Worm (Caenorhabditis elegans) whole organism, late embryonic: Measurements from ENCODE around the gene nck-1.

Experiments used
- C38D4.7 ChIP-seq: fragments of 200-800 bp; sonication (Bioruptor generic); optimal IDR thresholded peaks from 2 replicates; lab custom pipeline; 2018; ENCODE audit warnings: mild to moderate bottlenecking, missing genetic modification characterization, moderate library complexity, missing compliant biosample characterization
- F13H6.1 ChIP-seq: sonication (generic microtip); optimal IDR thresholded peaks from 2 replicates; lab custom pipeline; 2016; ENCODE audit warnings: missing genetic modification characterization, missing compliant biosample characterization
- K02D7.2 ChIP-seq: sonication (generic microtip); optimal IDR thresholded peaks from 2 replicates; lab custom pipeline; 2017; ENCODE audit warnings: mild to moderate bottlenecking, missing genetic modification characterization, missing compliant biosample characterization
- T23F11.4 ChIP-seq: fragments of 200-800 bp; sonication (Bioruptor generic); optimal IDR thresholded peaks from 2 replicates; lab custom pipeline; 2018; ENCODE audit warnings: mild to moderate bottlenecking, missing genetic modification characterization, missing compliant biosample characterization
- ceh-14 ChIP-seq: sonication (generic microtip); optimal IDR thresholded peaks from 2 replicates; lab custom pipeline; 2016; ENCODE audit warnings: missing genotype, missing genetic modification characterization, missing compliant biosample characterization
- ceh-18 ChIP-seq: sonication (generic microtip); optimal IDR thresholded peaks from 2 replicates; lab custom pipeline; 2016; ENCODE audit warnings: missing genetic modification characterization, missing compliant biosample characterization
- ceh-19 ChIP-seq: fragments of 200-800 bp; sonication (Bioruptor generic); optimal IDR thresholded peaks from 2 replicates; lab custom pipeline; 2018; ENCODE audit warnings: mild to moderate bottlenecking, missing genetic modification characterization, missing compliant biosample characterization
- ceh-2 ChIP-seq: sonication (generic microtip); optimal IDR thresholded peaks from 2 replicates; lab custom pipeline; 2016; ENCODE audit warnings: missing genotype, missing genetic modification characterization, missing compliant biosample characterization
- ceh-22 ChIP-seq: sonication (generic microtip); optimal IDR thresholded peaks from 2 replicates; lab custom pipeline; 2017; ENCODE audit warnings: missing biosample characterization, missing genetic modification characterization
- ceh-34 ChIP-seq: sonication (generic microtip); optimal IDR thresholded peaks from 2 replicates; lab custom pipeline; 2016; ENCODE audit warnings: mild to moderate bottlenecking, missing genetic modification characterization, missing compliant biosample characterization
- ceh-9 ChIP-seq: sonication (generic microtip); optimal IDR thresholded peaks from 2 replicates; lab custom pipeline; 2016; ENCODE audit warnings: mild to moderate bottlenecking, missing genetic modification characterization, inconsistent platforms, missing compliant biosample characterization
- dmd-4 ChIP-seq: sonication (generic microtip); optimal IDR thresholded peaks from 2 replicates; lab custom pipeline; 2016; ENCODE audit warnings: borderline replicate concordance, missing genetic modification characterization, missing compliant biosample characterization
- dve-1 ChIP-seq: sonication (generic microtip); optimal IDR thresholded peaks from 2 replicates; lab custom pipeline; 2017; ENCODE audit warnings: antibody characterized with exemption, mild to moderate bottlenecking, missing genetic modification characterization, missing compliant biosample characterization
- elt-2 ChIP-seq: sonication (generic microtip); optimal IDR thresholded peaks from 2 replicates; lab custom pipeline; 2016; ENCODE audit warnings: missing genetic modification reagents, missing genetic modification characterization, missing compliant biosample characterization
- ets-4 ChIP-seq: sonication (generic microtip); optimal IDR thresholded peaks from 2 replicates; lab custom pipeline; 2016; ENCODE audit warnings: missing genetic modification characterization, missing compliant biosample characterization
- fax-1 ChIP-seq: sonication (generic microtip); optimal IDR thresholded peaks from 2 replicates; lab custom pipeline; 2016; ENCODE audit warnings: missing genotype, missing genetic modification characterization, missing compliant biosample characterization
- fkh-10 ChIP-seq: fragments of 150-350 bp; optimal IDR thresholded peaks from 2 replicates; lab custom pipeline; 2014; ENCODE audit warnings: missing biosample characterization, missing genetic modification reagents, missing genetic modification characterization
- lin-11 ChIP-seq: fragments of 200-800 bp; sonication (Bioruptor generic); optimal IDR thresholded peaks from 2 replicates; lab custom pipeline; 2018; ENCODE audit warnings: mild to moderate bottlenecking, missing genetic modification characterization, missing compliant biosample characterization
- nhr-11 ChIP-seq: fragments of 150-350 bp; optimal IDR thresholded peaks from 2 replicates; lab custom pipeline; 2014; ENCODE audit warnings: missing biosample characterization, missing genetic modification characterization
- nhr-232 ChIP-seq: sonication (generic microtip); optimal IDR thresholded peaks from 2 replicates; lab custom pipeline; 2016; ENCODE audit warnings: missing genetic modification characterization, missing compliant biosample characterization
- npax-4 ChIP-seq: sonication (generic microtip); optimal IDR thresholded peaks from 2 replicates; lab custom pipeline; 2016; ENCODE audit warnings: missing genetic modification characterization, missing compliant biosample characterization
- odd-2 ChIP-seq: sonication (generic microtip); optimal IDR thresholded peaks from 2 replicates; lab custom pipeline; 2017; ENCODE audit warnings: antibody characterized with exemption, mild to moderate bottlenecking, missing genetic modification characterization, missing compliant biosample characterization
- pat-9 ChIP-seq: fragments of 200-800 bp; sonication (Bioruptor generic); optimal IDR thresholded peaks from 2 replicates; lab custom pipeline; 2018; ENCODE audit warnings: mild to moderate bottlenecking, missing genetic modification characterization, moderate library complexity, missing compliant biosample characterization
- pha-2 ChIP-seq: sonication (generic microtip); optimal IDR thresholded peaks from 2 replicates; lab custom pipeline; 2017; ENCODE audit warnings: mild to moderate bottlenecking, missing genetic modification characterization, missing compliant biosample characterization
- pha-4 ChIP-seq: fragments of 150-350 bp; optimal IDR thresholded peaks from 2 replicates; lab custom pipeline; 2018; ENCODE audit warnings: missing biosample characterization, missing genetic modification reagents, missing genetic modification characterization
- pqm-1 ChIP-seq: sonication (generic microtip); optimal IDR thresholded peaks from 2 replicates; lab custom pipeline; 2016; ENCODE audit warnings: missing genetic modification characterization, missing compliant biosample characterization
- sox-2 ChIP-seq: fragments of 200-800 bp; sonication (Bioruptor generic); IDR thresholded peaks from 2 replicates; pipeline ENCODE4 v1.3.6; 2022; ENCODE audit warnings: missing genetic modification reagents, missing genetic modification characterization, missing compliant biosample characterization
- sox-4 ChIP-seq: sonication (generic microtip); optimal IDR thresholded peaks from 2 replicates; lab custom pipeline; 2017; ENCODE audit warnings: mild to moderate bottlenecking, missing genetic modification characterization, inconsistent platforms, missing compliant biosample characterization
- syd-9 ChIP-seq: sonication (generic microtip); optimal IDR thresholded peaks from 2 replicates; lab custom pipeline; 2016; ENCODE audit warnings: mild to moderate bottlenecking, missing genetic modification characterization, moderate library complexity, missing compliant biosample characterization
- tbx-2 ChIP-seq: sonication (generic microtip); optimal IDR thresholded peaks from 2 replicates; lab custom pipeline; 2016; ENCODE audit warnings: missing genetic modification characterization, missing compliant biosample characterization
- ttx-3 ChIP-seq: sonication (generic microtip); optimal IDR thresholded peaks from 2 replicates; lab custom pipeline; 2016; ENCODE audit warnings: missing genetic modification reagents, missing genetic modification characterization, missing compliant biosample characterization
- unc-3 ChIP-seq, 2 experiments: fragments of 200-800 bp in 1 of 2; sonication (Bioruptor generic) in 1 of 2; sonication (generic microtip) in 1 of 2; conservative IDR thresholded peaks in 1 of 2; optimal IDR thresholded peaks in 1 of 2; 2 replicates each; pipeline versions ENCODE4 v1.3.6 to Lab custom; 2016 to 2022; ENCODE audit warnings: missing compliant biosample characterization in 2 of 2, missing genetic modification characterization in 2 of 2, missing genetic modification reagents in 1 of 2
- unc-42 ChIP-seq: sonication (generic microtip); optimal IDR thresholded peaks from 2 replicates; lab custom pipeline; 2016; ENCODE audit warnings: missing genotype, missing genetic modification characterization, missing compliant biosample characterization
- unc-55 ChIP-seq: sonication (generic microtip); optimal IDR thresholded peaks from 2 replicates; lab custom pipeline; 2017; ENCODE audit warnings: missing biosample characterization, missing genetic modification reagents, missing genetic modification characterization
- zip-5 ChIP-seq: sonication (generic microtip); optimal IDR thresholded peaks from 2 replicates; lab custom pipeline; 2016; ENCODE audit warnings: missing genetic modification characterization, missing compliant biosample characterization

The nck-1 gene

ce11 chrX:4137452-4138164, 15.6 kb downstream of the nck-1 start:
- no peak for TF ChIP-seq ceh-22 (tag; lab: Kevin White, UChicago)
- TF ChIP-seq pqm-1 (tag; lab: Kevin White, UChicago), result no peak
- no peak for TF ChIP-seq pha-2 (tag; lab: Kevin White, UChicago)

- TF ChIP-seq ceh-9 (tag; lab: Kevin White, UChicago) (no peak), ceh-14 (no peak), unc-3 (GFP tag; conservative IDR thresholded peaks at IDR 0.05; lab: Robert Waterston, UW) (no peak), unc-3 (tag; optimal IDR thresholded peaks at IDR 0.05; lab: Kevin White, UChicago) (no peak), ttx-3 (no peak)
These were observed 16.5 kb downstream of the nck-1 start for ce11 chrX:4136547-4137311.

DNA sequence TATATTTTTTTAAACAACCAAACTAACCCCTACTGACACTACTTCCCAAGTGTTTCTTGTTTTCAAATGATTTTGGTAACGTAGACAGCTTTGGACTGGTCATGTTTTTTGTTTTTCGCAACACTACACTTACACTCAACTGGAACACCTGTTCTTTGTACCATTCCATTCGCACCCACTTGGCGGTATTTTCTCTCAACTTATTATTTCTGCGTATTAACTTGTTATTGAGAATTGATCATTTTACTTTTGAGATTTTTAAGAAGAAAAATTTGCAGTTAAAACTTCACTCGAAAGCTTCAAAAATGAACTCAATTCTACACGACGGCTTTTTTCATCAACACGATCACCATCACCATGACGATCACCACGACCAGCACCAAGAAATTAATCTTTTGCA, 18.4 kb downstream of the nck-1 start, which contains the start of gene ZK470.2:
ZK470.2 (plus strand) TSS at position 301 of the 400 bp plus-strand sequence.
- no peak for TF ChIP-seq syd-9 (tag; lab: Kevin White, UChicago)
- no peak for TF ChIP-seq ceh-2
- TF ChIP-seq nhr-11, result no peak
- no peak for TF ChIP-seq C38D4.7 (GFP tag; lab: Kevin White, UChicago)
- no peak for TF ChIP-seq unc-55 (GFP tag; lab: Kevin White, UChicago)
- no peak for TF ChIP-seq pqm-1 (tag; lab: Kevin White, UChicago)
- TF ChIP-seq dve-1 (tag; lab: Kevin White, UChicago), result no peak
- no peak for TF ChIP-seq tbx-2 (tag; lab: Kevin White, UChicago)
- TF ChIP-seq ceh-19, result no peak
- TF ChIP-seq ceh-9 (tag; lab: Kevin White, UChicago), result no peak
- TF ChIP-seq ttx-3, result no peak
- no peak for TF ChIP-seq npax-4 (tag; lab: Kevin White, UChicago)
- no peak for TF ChIP-seq sox-2 (GFP tag; lab: Robert Waterston, UW)
- no peak for TF ChIP-seq odd-2 (tag; lab: Kevin White, UChicago)
- no peak for TF ChIP-seq zip-5 (tag; lab: Kevin White, UChicago)
- TF ChIP-seq fkh-10 (GFP tag; lab: Kevin White, UChicago), result no peak
- TF ChIP-seq K02D7.2, result no peak
- no peak for TF ChIP-seq elt-2

DNA sequence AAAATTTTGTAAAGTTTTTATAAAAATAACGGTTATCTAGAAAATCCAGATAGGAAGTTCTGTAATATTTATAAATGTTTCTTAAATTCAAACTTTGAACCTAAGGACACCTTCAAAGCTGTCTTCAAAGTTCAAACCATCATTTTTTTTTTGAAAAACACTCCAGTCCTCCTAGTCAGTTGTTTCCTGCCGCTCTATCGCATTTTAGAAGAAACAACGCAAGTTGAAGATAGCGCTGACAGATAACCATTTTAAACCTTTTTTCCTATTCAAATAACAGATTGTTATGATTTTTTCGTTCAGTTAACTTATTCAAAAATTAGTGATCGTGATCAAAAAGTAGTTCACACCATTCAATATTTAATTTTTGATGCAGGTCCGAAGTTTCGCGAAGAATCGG, 19.9 kb downstream of the nck-1 start:
- TF ChIP-seq ets-4 (tag; lab: Kevin White, UChicago) (no peak), pat-9 (tag; lab: Kevin White, UChicago) (no peak), dmd-4 (tag; lab: Kevin White, UChicago) (no peak), ceh-18 (tag; lab: Kevin White, UChicago) (no peak)

DNA sequence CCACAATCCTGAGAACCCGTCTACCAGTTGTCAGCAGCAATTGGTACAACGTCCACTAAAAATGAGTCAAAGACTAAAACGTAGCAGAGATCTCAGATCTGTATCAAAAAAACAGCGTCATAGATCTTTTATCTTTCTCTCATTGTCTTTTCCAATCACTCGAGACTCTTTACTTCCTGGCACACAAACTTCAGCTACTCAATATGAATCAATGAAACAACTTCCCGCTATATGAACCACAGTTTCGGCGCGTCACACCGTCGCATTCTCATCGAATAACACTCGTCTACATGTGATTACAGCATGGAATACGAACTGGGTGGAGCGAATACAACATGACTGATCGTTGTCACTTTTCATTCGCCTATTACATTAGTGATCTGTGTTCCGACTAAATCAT, 21.0 kb downstream of the nck-1 start:
- TF ChIP-seq nhr-232 (tag; lab: Kevin White, UChicago) (no peak), sox-4 (tag; lab: Kevin White, UChicago) (no peak)
- TF ChIP-seq, all 69 proteins: peak for 0

DNA sequence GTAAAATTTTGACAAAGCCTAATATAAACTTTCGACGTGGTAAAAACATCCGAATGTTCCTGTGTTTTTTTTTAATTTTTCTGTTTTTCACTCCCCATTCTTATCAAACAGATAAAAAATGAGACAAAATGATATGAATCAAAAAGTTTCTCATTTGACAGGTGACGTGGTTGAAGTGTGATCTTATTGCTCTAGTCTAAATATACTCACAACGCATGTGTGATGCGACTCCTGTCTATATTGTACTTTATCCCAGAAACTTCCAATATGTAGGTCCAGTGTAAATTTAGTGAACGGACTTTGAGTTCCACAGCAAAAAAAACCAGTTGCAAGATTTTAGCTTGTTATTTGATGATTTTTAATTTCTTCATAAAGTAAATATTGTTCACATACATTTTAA, 21.9 kb downstream of the nck-1 start:
- TF ChIP-seq fax-1 (no peak), F13H6.1 (no peak), nhr-11 (no peak), pha-4 (tag; lab: Kevin White, UChicago) (no peak), unc-42 (tag; lab: Kevin White, UChicago) (no peak), T23F11.4 (GFP tag; lab: Kevin White, UChicago) (no peak), K02D7.2 (no peak), lin-11 (tag; lab: Kevin White, UChicago) (no peak), ttx-3 (no peak), pqm-1 (tag; lab: Kevin White, UChicago) (no peak), fkh-10 (GFP tag; lab: Kevin White, UChicago) (no peak), ceh-34 (tag; lab: Kevin White, UChicago) (no peak), ceh-18 (tag; lab: Kevin White, UChicago) (no peak), ceh-9 (tag; lab: Kevin White, UChicago) (no peak)
- TF ChIP-seq, all 69 proteins: peak for 0
